Fruit fly (Drosophila melanogaster) whole organism, wandering third instar larva: ENCODE results near the gene CG31391.

Experiments
- Abd-B ChIP-seq: fragments of >200 bp; optimal IDR thresholded peaks from 2 replicates; lab custom pipeline; 2017; ENCODE audit warnings: missing biosample characterization, missing genetic modification characterization
- CG32264 ChIP-seq: fragments of 200-800 bp; sonication (Bioruptor generic); optimal IDR thresholded peaks from 2 replicates; lab custom pipeline; 2016; ENCODE audit warnings: missing biosample characterization, missing genetic modification characterization
- CG9705 ChIP-seq: fragments of 200-800 bp; sonication (Bioruptor generic); optimal IDR thresholded peaks from 2 replicates; lab custom pipeline; 2018; ENCODE audit warnings: missing biosample characterization, mild to moderate bottlenecking, missing genetic modification characterization
- CrebA ChIP-seq: fragments of 200-800 bp; sonication (Bioruptor generic); optimal IDR thresholded peaks from 2 replicates; lab custom pipeline; 2016; ENCODE audit warnings: missing biosample characterization, mild to moderate bottlenecking, missing genetic modification characterization, borderline replicate concordance
- Dfd ChIP-seq: fragments of >200 bp; optimal IDR thresholded peaks from 2 replicates; lab custom pipeline; 2017; ENCODE audit warnings: missing biosample characterization, missing genetic modification characterization
- Dif ChIP-seq: fragments of 200-275, 200-300 bp; sonication (Bioruptor generic); optimal IDR thresholded peaks from 2 replicates; lab custom pipeline; 2018; ENCODE audit warnings: missing biosample characterization, missing genetic modification characterization; ENCODE audit not compliant: partially characterized antibody
- GATAd ChIP-seq: sonication (Bioruptor generic); optimal IDR thresholded peaks from 2 replicates; lab custom pipeline; 2016; ENCODE audit warnings: missing biosample characterization, missing genetic modification characterization
- HLH106 ChIP-seq: fragments of 200-800 bp; optimal IDR thresholded peaks from 3 replicates; lab custom pipeline; 2019; ENCODE audit warnings: missing biosample characterization, mild to moderate bottlenecking, missing genetic modification characterization, moderate library complexity
- Hnf4 ChIP-seq: fragments of 200-800 bp; sonication (Bioruptor generic); optimal IDR thresholded peaks from 2 replicates; lab custom pipeline; 2016; ENCODE audit warnings: missing biosample characterization, mild to moderate bottlenecking, missing genetic modification characterization
- Hr78 ChIP-seq: fragments of >200 bp; optimal IDR thresholded peaks from 2 replicates; lab custom pipeline; 2017; ENCODE audit warnings: missing biosample characterization, missing genetic modification characterization
- Hr83 ChIP-seq: fragments of 200-300 bp; sonication (Bioruptor generic); optimal IDR thresholded peaks from 2 replicates; lab custom pipeline; 2016; ENCODE audit warnings: missing biosample characterization, mild to moderate bottlenecking, missing genetic modification characterization, moderate library complexity; ENCODE audit not compliant: poor library complexity, severe bottlenecking
- Jra ChIP-seq: sonication (Bioruptor generic); optimal IDR thresholded peaks from 2 replicates; lab custom pipeline; 2016; ENCODE audit warnings: missing biosample characterization, missing genetic modification characterization
- Mio ChIP-seq: sonication (Bioruptor generic); optimal IDR thresholded peaks from 2 replicates; lab custom pipeline; 2016; ENCODE audit warnings: missing biosample characterization, missing genetic modification characterization
- Myc ChIP-seq: fragments of >200 bp; optimal IDR thresholded peaks from 2 replicates; lab custom pipeline; 2017
- N ChIP-seq: fragments of >200 bp; optimal IDR thresholded peaks from 2 replicates; lab custom pipeline; 2018; ENCODE audit warnings: missing biosample characterization, missing external identifiers, missing genetic modification characterization
- OdsH ChIP-seq: fragments of 200-800 bp; sonication (Bioruptor generic); optimal IDR thresholded peaks from 2 replicates; lab custom pipeline; 2016; ENCODE audit warnings: missing biosample characterization, mild to moderate bottlenecking, missing genetic modification characterization
- Rel ChIP-seq, 2 experiments: fragments of 200-800 bp; sonication (Bioruptor generic) in 1 of 2; optimal IDR thresholded peaks; 2 replicates in 1 of 2; 3 replicates in 1 of 2; lab custom pipeline; 2016 to 2019; ENCODE audit warnings: mild to moderate bottlenecking in 2 of 2, missing biosample characterization in 2 of 2, missing genetic modification characterization in 2 of 2, moderate library complexity in 1 of 2
- Sp1 ChIP-seq: fragments of 200-800 bp; sonication (Bioruptor generic); optimal IDR thresholded peaks from 3 replicates; lab custom pipeline; 2019; ENCODE audit warnings: missing biosample characterization, mild to moderate bottlenecking, missing genetic modification characterization, moderate library complexity
- Vsx2 ChIP-seq: fragments of 200-300, 225-300 bp; sonication (Bioruptor generic); optimal IDR thresholded peaks from 2 replicates; lab custom pipeline; 2018; ENCODE audit warnings: missing biosample characterization, missing genetic modification characterization; ENCODE audit not compliant: partially characterized antibody
- br ChIP-seq: fragments of 200-800 bp; sonication (Bioruptor generic); optimal IDR thresholded peaks from 2 replicates; lab custom pipeline; 2016; ENCODE audit warnings: missing biosample characterization, missing genetic modification characterization
- brk ChIP-seq: fragments of 200-800 bp; sonication (Bioruptor generic); optimal IDR thresholded peaks from 2 replicates; lab custom pipeline; 2016; ENCODE audit warnings: missing biosample characterization, mild to moderate bottlenecking, missing genetic modification characterization
- dl ChIP-seq, 2 experiments: fragments of 175-275, 200-275 bp in 1 of 2; fragments of 200-275 bp in 1 of 2; sonication (Bioruptor generic); optimal IDR thresholded peaks; lab custom pipeline; 2018; ENCODE audit warnings: mild to moderate bottlenecking in 2 of 2, missing biosample characterization in 2 of 2, missing genetic modification characterization in 2 of 2, moderate library complexity in 2 of 2; ENCODE audit not compliant: partially characterized antibody in 2 of 2, insufficient read depth in 1 of 2
- dmrt93B ChIP-seq: fragments of 200-800 bp; sonication (Bioruptor generic); optimal IDR thresholded peaks from 2 replicates; lab custom pipeline; 2018; ENCODE audit warnings: missing biosample characterization, mild to moderate bottlenecking, missing genetic modification characterization
- dsf ChIP-seq: sonication (Bioruptor generic); optimal IDR thresholded peaks from 2 replicates; lab custom pipeline; 2016; ENCODE audit warnings: missing biosample characterization, missing genetic modification characterization, borderline replicate concordance
- ey ChIP-seq: fragments of 200-800 bp; sonication (Bioruptor generic); optimal IDR thresholded peaks from 2 replicates; lab custom pipeline; 2016; ENCODE audit warnings: missing biosample characterization, missing genetic modification characterization
- foxo ChIP-seq, 2 experiments: fragments of 200-800 bp; sonication (Bioruptor generic); optimal IDR thresholded peaks; 2 replicates in 1 of 2; 3 replicates in 1 of 2; lab custom pipeline; 2016 to 2017; ENCODE audit warnings: missing biosample characterization in 2 of 2, missing genetic modification characterization in 2 of 2
- fru ChIP-seq: fragments of 200-800 bp; sonication (Bioruptor generic); optimal IDR thresholded peaks from 3 replicates; lab custom pipeline; 2016; ENCODE audit warnings: missing biosample characterization, mild to moderate bottlenecking, missing genetic modification characterization
- h ChIP-seq: fragments of 200-800 bp; sonication (Bioruptor generic); optimal IDR thresholded peaks from 3 replicates; lab custom pipeline; 2016; ENCODE audit warnings: missing biosample characterization, mild to moderate bottlenecking, missing genetic modification characterization
- jim ChIP-seq: fragments of 175-275, 200-325 bp; sonication (Bioruptor generic); optimal IDR thresholded peaks from 2 replicates; lab custom pipeline; 2016; ENCODE audit warnings: missing biosample characterization, mild to moderate bottlenecking, missing genetic modification characterization
- lola ChIP-seq: fragments of >200 bp; optimal IDR thresholded peaks from 2 replicates; lab custom pipeline; 2017; ENCODE audit warnings: missing biosample characterization, missing genetic modification characterization
- pan ChIP-seq: fragments of >200 bp; optimal IDR thresholded peaks from 2 replicates; lab custom pipeline; 2017
- psq ChIP-seq: fragments of 200-800 bp; sonication (Bioruptor generic); optimal IDR thresholded peaks from 3 replicates; lab custom pipeline; 2017; ENCODE audit warnings: missing biosample characterization, mild to moderate bottlenecking, missing genetic modification characterization, moderate library complexity
- rgr ChIP-seq: fragments of 200-800 bp; sonication (Bioruptor generic); optimal IDR thresholded peaks from 3 replicates; lab custom pipeline; 2016; ENCODE audit warnings: missing biosample characterization, mild to moderate bottlenecking, missing genetic modification characterization
- sage ChIP-seq: fragments of 200-800 bp; sonication (Bioruptor generic); optimal IDR thresholded peaks from 2 replicates; lab custom pipeline; 2016; ENCODE audit warnings: missing biosample characterization, mild to moderate bottlenecking, missing genetic modification characterization
- sv ChIP-seq: fragments of 200-800 bp; sonication (Bioruptor generic); optimal IDR thresholded peaks from 3 replicates; lab custom pipeline; 2016; ENCODE audit warnings: missing biosample characterization, missing genetic modification characterization
- tai ChIP-seq: sonication (Bioruptor generic); optimal IDR thresholded peaks from 2 replicates; lab custom pipeline; 2016; ENCODE audit warnings: missing biosample characterization, missing genetic modification characterization
- usp ChIP-seq: fragments of >200 bp; optimal IDR thresholded peaks from 2 replicates; lab custom pipeline; 2017; ENCODE audit warnings: missing biosample characterization, missing genetic modification characterization
- woc ChIP-seq: sonication (Bioruptor generic); optimal IDR thresholded peaks from 2 replicates; lab custom pipeline; 2016; ENCODE audit warnings: missing biosample characterization, mild to moderate bottlenecking, missing genetic modification characterization

The CG31391 gene

dm6 chr3R:10699020-10699951, 5.6 kb downstream of the CG31391 start:
- TF ChIP-seq Dif (GFP tag; lab: Kevin White, UChicago) (peak; percentile 44), Rel (GFP tag; optimal IDR thresholded peaks at IDR 0.05; lab: Kevin White, UChicago) (no peak), Rel (tag; optimal IDR thresholded peaks at IDR 0.05; lab: Kevin White, UChicago) (peak; percentile 95), foxo (GFP tag; optimal IDR thresholded peaks at IDR 0.05; lab: Kevin White, UChicago) (peak in 1 of 2 experiments; percentile 5), sage (GFP tag; lab: Kevin White, UChicago) (no peak), jim (no peak), usp (no peak)
- TF ChIP-seq, all 38 proteins: peak for 3

- no peak for TF ChIP-seq dmrt93B (GFP tag; lab: Kevin White, UChicago)
- TF ChIP-seq Dfd (GFP tag; lab: Kevin White, UChicago): no peak
- TF ChIP-seq Sp1 (GFP tag; lab: Kevin White, UChicago): no peak
- TF ChIP-seq br: peak; percentile 15
- TF ChIP-seq Hnf4: no peak
- peak; percentile 40 for TF ChIP-seq sv
- no peak for TF ChIP-seq Abd-B (GFP tag; lab: Kevin White, UChicago)
- peak; percentile 11 for TF ChIP-seq Hr83 (GFP tag; lab: Kevin White, UChicago)
- TF ChIP-seq Rel (GFP tag; optimal IDR thresholded peaks at IDR 0.05; lab: Kevin White, UChicago): no peak
- peak; percentile 34 for TF ChIP-seq Rel (tag; optimal IDR thresholded peaks at IDR 0.05; lab: Kevin White, UChicago)
- TF ChIP-seq HLH106: peak; percentile 46
- TF ChIP-seq fru (GFP tag; lab: Kevin White, UChicago): peak; percentile 49
- TF ChIP-seq Myc (lab: Kevin White, UChicago): peak; percentile 31
- no peak for TF ChIP-seq psq (GFP tag; lab: Kevin White, UChicago)
- TF ChIP-seq rgr (GFP tag; lab: Kevin White, UChicago): peak; percentile 33
- TF ChIP-seq ey (GFP tag; lab: Kevin White, UChicago): peak; percentile 32
- TF ChIP-seq dsf (GFP tag; lab: Kevin White, UChicago): no peak
- no peak for TF ChIP-seq CrebA (GFP tag; lab: Kevin White, UChicago)
- no peak for TF ChIP-seq pan (lab: Kevin White, UChicago)
- no peak for TF ChIP-seq jim
- no peak for TF ChIP-seq CG9705 (GFP tag; lab: Kevin White, UChicago)
- TF ChIP-seq Hr78 (GFP tag; lab: Kevin White, UChicago): no peak
- TF ChIP-seq CG32264: no peak
- no peak for TF ChIP-seq tai
- no peak for TF ChIP-seq sage (GFP tag; lab: Kevin White, UChicago)
- peak; percentile 73 for TF ChIP-seq h
- TF ChIP-seq Jra (GFP tag; lab: Kevin White, UChicago): peak; percentile 55
- peak; percentile 26 for TF ChIP-seq GATAd (GFP tag; lab: Kevin White, UChicago)
- TF ChIP-seq Vsx2 (GFP tag; lab: Kevin White, UChicago): no peak
- no peak for TF ChIP-seq usp
- TF ChIP-seq Mio (GFP tag; lab: Kevin White, UChicago): no peak
- no peak for TF ChIP-seq dl (GFP tag; optimal IDR thresholded peaks at IDR 0.05; lab: Kevin White, UChicago; ENCODE audit: insufficient read depth in 1 of 2, partially characterized antibody in 2 of 2)
- TF ChIP-seq OdsH: peak; percentile 8
- TF ChIP-seq lola (GFP tag; lab: Kevin White, UChicago): no peak
- peak in 1 of 2 experiments; percentile 63 for TF ChIP-seq foxo (GFP tag; optimal IDR thresholded peaks at IDR 0.05; lab: Kevin White, UChicago)
- no peak for TF ChIP-seq N (GFP tag; lab: Kevin White, UChicago)
- TF ChIP-seq brk: no peak
- no peak for TF ChIP-seq woc
- TF ChIP-seq Dif (GFP tag; lab: Kevin White, UChicago): no peak
These were observed 8.5 kb downstream of the CG31391 start, which contains the start of the genes pug, CG14683 and CG46459 for dm6 chr3R:10696371-10696777. pug (plus strand) TSS chr3R:10696534. CG14683 (plus strand) TSS chr3R:10696647. CG46459 (plus strand) TSS chr3R:10696647.
